Worm (Caenorhabditis elegans) whole organism, L2 larva: ENCODE data around the gene nhr-198.

Source experiments
- C34F6.9 ChIP-seq: fragments of 150-350 bp; optimal IDR thresholded peaks from 2 replicates; lab custom pipeline; 2014; ENCODE audit warnings: missing biosample characterization, missing genetic modification characterization
- R02D3.7 ChIP-seq: fragments of 150-350 bp; optimal IDR thresholded peaks from 2 replicates; lab custom pipeline; 2014; ENCODE audit warnings: missing biosample characterization, missing genetic modification characterization
- alr-1 ChIP-seq: fragments of 150-350 bp; optimal IDR thresholded peaks from 2 replicates; lab custom pipeline; 2014; ENCODE audit warnings: missing biosample characterization, missing genetic modification characterization
- aly-2 ChIP-seq: fragments of 150-350 bp; optimal IDR thresholded peaks from 2 replicates; lab custom pipeline; 2014; ENCODE audit warnings: missing biosample characterization, missing genetic modification characterization
- ama-1 ChIP-seq: fragments of 150-350 bp; optimal IDR thresholded peaks from 2 replicates; lab custom pipeline; 2018; ENCODE audit warnings: inconsistent platforms
- blmp-1 ChIP-seq: sonication (generic microtip); optimal IDR thresholded peaks from 2 replicates; lab custom pipeline; 2017; ENCODE audit warnings: missing genetic modification characterization, mild to moderate bottlenecking, missing compliant biosample characterization, antibody characterized with exemption, moderate library complexity; ENCODE audit not compliant: insufficient read depth
- ceh-16 ChIP-seq: fragments of 150-350 bp; optimal IDR thresholded peaks from 2 replicates; lab custom pipeline; 2014; ENCODE audit warnings: missing biosample characterization, missing genetic modification characterization
- ceh-82 ChIP-seq: fragments of 150-350 bp; optimal IDR thresholded peaks from 2 replicates; lab custom pipeline; 2014; ENCODE audit warnings: missing biosample characterization, missing genetic modification characterization
- crh-2 ChIP-seq: sonication (generic microtip); optimal IDR thresholded peaks from 2 replicates; lab custom pipeline; 2017; ENCODE audit warnings: missing biosample characterization, missing genetic modification characterization
- dmd-4 ChIP-seq: sonication (generic microtip); optimal IDR thresholded peaks from 2 replicates; lab custom pipeline; 2017; ENCODE audit warnings: missing biosample characterization, missing genetic modification characterization
- egl-27 ChIP-seq: sonication (generic microtip); optimal IDR thresholded peaks from 3 replicates; lab custom pipeline; 2017; ENCODE audit warnings: missing biosample characterization, missing genetic modification reagents, missing genetic modification characterization
- elt-1 ChIP-seq: fragments of 150-350 bp; optimal IDR thresholded peaks from 2 replicates; lab custom pipeline; 2014; ENCODE audit warnings: missing biosample characterization, missing genetic modification characterization
- fos-1 ChIP-seq: fragments of 150-350 bp; optimal IDR thresholded peaks from 2 replicates; lab custom pipeline; 2014; ENCODE audit warnings: missing biosample characterization, missing genetic modification characterization
- gmeb-1 ChIP-seq: fragments of 150-350 bp; optimal IDR thresholded peaks from 2 replicates; lab custom pipeline; 2014; ENCODE audit warnings: missing biosample characterization, missing genetic modification characterization
- lin-13 ChIP-seq: fragments of 150-350 bp; optimal IDR thresholded peaks from 2 replicates; lab custom pipeline; 2014; ENCODE audit warnings: missing biosample characterization, missing genetic modification reagents, missing genetic modification characterization
- lin-39 ChIP-seq: fragments of 150-350 bp; optimal IDR thresholded peaks from 2 replicates; lab custom pipeline; 2014; ENCODE audit warnings: missing biosample characterization, missing genetic modification reagents, missing genetic modification characterization
- lsy-2 ChIP-seq, 2 experiments: fragments of 150-350 bp in 1 of 2; sonication (generic microtip) in 1 of 2; optimal IDR thresholded peaks; 2 replicates each; lab custom pipeline; 2014 to 2017; ENCODE audit warnings: missing biosample characterization in 2 of 2, missing genetic modification characterization in 2 of 2
- mab-5 ChIP-seq: fragments of 150-350 bp; optimal IDR thresholded peaks from 2 replicates; lab custom pipeline; 2014; ENCODE audit warnings: missing biosample characterization, missing genetic modification characterization
- mbf-1 ChIP-seq: sonication (generic microtip); optimal IDR thresholded peaks from 2 replicates; lab custom pipeline; 2017; ENCODE audit warnings: missing biosample characterization, missing genetic modification characterization
- mdl-1 ChIP-seq, 2 experiments: fragments of 150-350 bp in 1 of 2; sonication (generic microtip) in 1 of 2; optimal IDR thresholded peaks; 2 replicates each; lab custom pipeline; 2017; ENCODE audit warnings: missing biosample characterization in 2 of 2, missing genetic modification characterization in 2 of 2
- nhr-10 ChIP-seq: sonication (generic microtip); optimal IDR thresholded peaks from 2 replicates; lab custom pipeline; 2017; ENCODE audit warnings: missing biosample characterization, missing genetic modification characterization
- nhr-11 ChIP-seq: fragments of 150-350 bp; optimal IDR thresholded peaks from 2 replicates; lab custom pipeline; 2014; ENCODE audit warnings: missing biosample characterization, missing genetic modification characterization
- nhr-12 ChIP-seq: fragments of 150-350 bp; optimal IDR thresholded peaks from 2 replicates; lab custom pipeline; 2014; ENCODE audit warnings: missing biosample characterization, missing genetic modification characterization
- nhr-129 ChIP-seq: fragments of 150-350 bp; optimal IDR thresholded peaks from 2 replicates; lab custom pipeline; 2014; ENCODE audit warnings: missing biosample characterization, missing genetic modification characterization
- nhr-21 ChIP-seq: fragments of 150-350 bp; optimal IDR thresholded peaks from 2 replicates; lab custom pipeline; 2014; ENCODE audit warnings: missing biosample characterization, missing genetic modification characterization
- nhr-23 ChIP-seq: fragments of 150-350 bp; optimal IDR thresholded peaks from 2 replicates; lab custom pipeline; 2014; ENCODE audit warnings: missing biosample characterization, missing genetic modification reagents, missing genetic modification characterization
- nhr-237 ChIP-seq: fragments of 150-350 bp; optimal IDR thresholded peaks from 2 replicates; lab custom pipeline; 2014; ENCODE audit warnings: missing biosample characterization, missing genetic modification characterization
- nhr-25 ChIP-seq: fragments of 150-350 bp; sonication (generic microtip); optimal IDR thresholded peaks from 3 replicates; lab custom pipeline; 2014; ENCODE audit warnings: missing biosample characterization, missing genetic modification characterization
- nhr-6 ChIP-seq: fragments of 150-350 bp; optimal IDR thresholded peaks from 2 replicates; lab custom pipeline; 2014; ENCODE audit warnings: missing biosample characterization, missing genetic modification characterization
- nhr-77 ChIP-seq: fragments of 150-350 bp; optimal IDR thresholded peaks from 2 replicates; lab custom pipeline; 2014; ENCODE audit warnings: missing biosample characterization, missing genetic modification characterization
- sem-4 ChIP-seq: fragments of 150-350 bp; optimal IDR thresholded peaks from 2 replicates; lab custom pipeline; 2014; ENCODE audit warnings: missing biosample characterization, missing genetic modification reagents, missing genetic modification characterization
- skn-1 ChIP-seq: sonication (generic microtip); optimal IDR thresholded peaks from 2 replicates; lab custom pipeline; 2017; ENCODE audit warnings: missing biosample characterization, missing genetic modification characterization
- sma-9 ChIP-seq, 2 experiments: fragments of 150-350 bp in 1 of 2; sonication (generic microtip) in 1 of 2; optimal IDR thresholded peaks; 2 replicates each; lab custom pipeline; 2014 to 2016; ENCODE audit warnings: missing genetic modification characterization in 2 of 2, mild to moderate bottlenecking in 1 of 2, missing biosample characterization in 1 of 2, missing compliant biosample characterization in 1 of 2, missing genetic modification reagents in 1 of 2, moderate library complexity in 1 of 2
- snpc-4 ChIP-seq: fragments of 150-350 bp; optimal IDR thresholded peaks from 2 replicates; lab custom pipeline; 2014; ENCODE audit warnings: missing biosample characterization, missing genetic modification characterization
- unc-39 ChIP-seq: fragments of 150-350 bp; optimal IDR thresholded peaks from 2 replicates; lab custom pipeline; 2014; ENCODE audit warnings: missing biosample characterization, missing genetic modification characterization
- unc-62 ChIP-seq: fragments of 150-350 bp; optimal IDR thresholded peaks from 2 replicates; lab custom pipeline; 2014; ENCODE audit warnings: missing biosample characterization, missing genetic modification reagents, missing genetic modification characterization
- ztf-1 ChIP-seq: fragments of 200-800 bp; sonication (Bioruptor generic); conservative IDR thresholded peaks from 2 replicates; pipeline ENCODE4 v1.3.6; 2022; ENCODE audit warnings: missing genetic modification characterization, missing compliant biosample characterization
- ztf-11 ChIP-seq: sonication (generic microtip); optimal IDR thresholded peaks from 2 replicates; lab custom pipeline; 2017; ENCODE audit warnings: missing biosample characterization, missing genetic modification characterization
- ztf-4 ChIP-seq: fragments of 150-350 bp; optimal IDR thresholded peaks from 2 replicates; lab custom pipeline; 2014; ENCODE audit warnings: missing biosample characterization, missing genetic modification characterization

The nhr-198 gene

DNA sequence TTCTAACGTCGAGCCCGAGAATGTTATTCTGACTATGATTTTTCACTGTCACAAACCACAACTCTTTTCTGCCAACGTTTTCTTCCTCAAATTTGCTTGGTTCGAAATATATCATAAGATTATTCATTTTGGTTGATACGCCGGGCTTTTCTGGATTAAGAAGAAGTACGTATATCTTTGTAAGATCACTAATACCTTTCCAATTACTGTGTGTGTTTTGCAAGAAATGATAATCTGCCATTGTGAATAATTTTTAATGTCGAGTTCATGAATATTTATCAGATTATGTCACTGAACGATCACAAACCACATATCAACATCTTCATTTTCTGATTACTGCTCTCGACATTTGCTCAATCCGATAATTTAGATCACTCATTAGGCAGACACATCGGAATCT is 8.2 kb upstream of the nhr-198 start, which contains the start of gene nhr-196:
Gene nhr-196, plus strand, starts transcription at position 118 of the 400 bp plus-strand sequence.
- TF ChIP-seq nhr-10 (tag; lab: Kevin White, UChicago) = no peak
- TF ChIP-seq nhr-129 (tag; lab: Kevin White, UChicago) = no peak
- no peak for TF ChIP-seq C34F6.9 (tag; lab: Kevin White, UChicago)
- TF ChIP-seq nhr-25 (tag; lab: Kevin White, UChicago) = no peak
- TF ChIP-seq mab-5 (tag; lab: Kevin White, UChicago) = no peak
- TF ChIP-seq ztf-11 (tag; lab: Kevin White, UChicago) = no peak
- TF ChIP-seq elt-1 (tag; lab: Kevin White, UChicago) = no peak
- no peak for TF ChIP-seq fos-1 (tag; lab: Kevin White, UChicago)
- TF ChIP-seq skn-1 (tag; lab: Kevin White, UChicago) = no peak
- no peak for TF ChIP-seq nhr-237
- TF ChIP-seq R02D3.7 (tag; lab: Kevin White, UChicago) = no peak
- TF ChIP-seq aly-2 (tag; lab: Kevin White, UChicago) = no peak
- no peak for TF ChIP-seq lsy-2 (tag; optimal IDR thresholded peaks at IDR 0.05; lab: Kevin White, UChicago)

DNA sequence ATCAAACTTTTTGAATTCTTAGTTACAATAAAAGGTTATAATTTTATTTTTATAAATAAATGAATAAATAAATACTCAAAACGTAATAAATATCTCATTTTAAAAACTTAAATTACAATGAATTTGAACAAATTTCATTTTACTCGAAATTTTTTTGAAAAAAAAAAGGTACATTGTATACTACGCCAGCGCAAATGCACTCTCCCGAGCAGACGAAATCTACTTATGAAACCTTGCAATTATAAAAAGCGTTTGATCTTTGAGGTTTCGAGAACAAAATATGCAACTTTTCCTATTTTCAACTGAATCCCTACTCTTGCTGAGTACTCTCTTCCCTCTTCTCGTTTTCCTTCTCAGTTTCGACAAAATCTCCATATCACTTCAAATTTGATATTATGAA is 6.1 kb upstream of the nhr-198 start, which contains the start of gene nhr-197:
Gene nhr-197, plus strand, starts transcription at position 301 of the 400 bp plus-strand sequence.
- TF ChIP-seq ztf-4 (no peak), unc-39 (tag; lab: Kevin White, UChicago) (no peak), sma-9 (GFP tag; optimal IDR thresholded peaks at IDR 0.05; lab: Kevin White, UChicago) (no peak), sma-9 (tag; optimal IDR thresholded peaks at IDR 0.05; lab: Kevin White, UChicago) (no peak), snpc-4 (tag; lab: Kevin White, UChicago) (no peak), dmd-4 (tag; lab: Kevin White, UChicago) (no peak), nhr-21 (tag; lab: Kevin White, UChicago) (no peak), mab-5 (tag; lab: Kevin White, UChicago) (no peak), lsy-2 (tag; optimal IDR thresholded peaks at IDR 0.05; lab: Kevin White, UChicago) (no peak)

DNA sequence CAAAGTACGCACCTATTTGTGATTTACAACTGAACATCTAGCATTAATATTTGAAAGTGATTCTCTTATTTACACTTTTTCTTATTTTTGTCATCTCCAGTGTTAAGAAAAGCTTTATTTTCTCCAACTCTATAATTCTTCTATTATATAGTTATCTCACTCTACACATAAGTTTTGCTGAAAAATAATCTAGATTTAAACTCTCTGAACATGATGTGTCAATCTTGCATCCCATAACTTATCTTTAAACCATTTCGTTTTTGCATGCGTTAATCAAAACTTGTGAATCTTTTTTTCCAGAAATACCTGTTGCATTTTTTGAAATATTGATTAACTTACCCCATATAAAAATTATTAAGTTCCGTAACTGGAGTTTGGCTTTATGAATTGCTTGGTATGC is 3.8 kb upstream of the nhr-198 start, which contains the start of gene nhr-268:
Gene nhr-268, plus strand, starts transcription at position 301 of the 400 bp plus-strand sequence.
- no peak for TF ChIP-seq nhr-11
- no peak for TF ChIP-seq unc-39 (tag; lab: Kevin White, UChicago)
- TF ChIP-seq crh-2 (tag; lab: Kevin White, UChicago) = no peak
- no peak for TF ChIP-seq lsy-2 (tag; optimal IDR thresholded peaks at IDR 0.05; lab: Kevin White, UChicago)
- TF ChIP-seq, all 48 proteins: peak for 0

DNA sequence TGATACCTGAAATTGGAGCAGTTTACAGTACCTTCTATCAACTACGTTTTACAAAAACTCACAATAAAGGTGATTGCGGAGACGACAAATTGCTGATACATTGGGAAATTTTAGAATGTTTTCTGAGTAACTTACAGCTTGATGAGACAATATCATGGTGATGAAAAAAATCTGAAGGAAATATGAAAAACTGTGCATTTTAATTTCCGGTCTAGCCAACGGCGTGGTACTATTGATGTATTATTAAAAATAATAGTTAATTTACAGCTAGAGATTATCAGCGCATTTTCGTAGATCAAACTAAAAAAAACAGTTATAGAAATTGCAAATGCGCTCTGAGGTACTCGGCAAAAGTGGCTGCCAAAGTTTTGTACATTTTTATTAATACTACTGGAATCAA is 4.3 kb downstream of the nhr-198 start, which contains the start of gene srx-29:
Gene srx-29, minus strand, starts transcription at position 101 of the 400 bp plus-strand sequence.
- no peak for TF ChIP-seq mdl-1 (tag; optimal IDR thresholded peaks at IDR 0.05; lab: Kevin White, UChicago)
- TF ChIP-seq nhr-6 (tag; lab: Kevin White, UChicago) = no peak
- no peak for TF ChIP-seq gmeb-1 (tag; lab: Kevin White, UChicago)
- no peak for TF ChIP-seq nhr-23 (tag; lab: Kevin White, UChicago)
- TF ChIP-seq unc-39 (tag; lab: Kevin White, UChicago) = no peak
- TF ChIP-seq nhr-77 (tag; lab: Kevin White, UChicago) = no peak
- TF ChIP-seq lsy-2 (tag; optimal IDR thresholded peaks at IDR 0.05; lab: Kevin White, UChicago) = no peak
- no peak for TF ChIP-seq mbf-1
- TF ChIP-seq elt-1 (tag; lab: Kevin White, UChicago) = no peak
- no peak for TF ChIP-seq sma-9 (GFP tag; optimal IDR thresholded peaks at IDR 0.05; lab: Kevin White, UChicago)
- no peak for TF ChIP-seq sma-9 (tag; optimal IDR thresholded peaks at IDR 0.05; lab: Kevin White, UChicago)
- no peak for TF ChIP-seq ztf-4
- no peak for TF ChIP-seq nhr-11
- no peak for TF ChIP-seq unc-62 (GFP tag; lab: Kevin White, UChicago)
- no peak for TF ChIP-seq aly-2 (tag; lab: Kevin White, UChicago)
- no peak for TF ChIP-seq lin-13 (GFP tag; lab: Kevin White, UChicago)
- TF ChIP-seq ztf-1 = no peak
- TF ChIP-seq ceh-82 (tag; lab: Kevin White, UChicago) = no peak

DNA sequence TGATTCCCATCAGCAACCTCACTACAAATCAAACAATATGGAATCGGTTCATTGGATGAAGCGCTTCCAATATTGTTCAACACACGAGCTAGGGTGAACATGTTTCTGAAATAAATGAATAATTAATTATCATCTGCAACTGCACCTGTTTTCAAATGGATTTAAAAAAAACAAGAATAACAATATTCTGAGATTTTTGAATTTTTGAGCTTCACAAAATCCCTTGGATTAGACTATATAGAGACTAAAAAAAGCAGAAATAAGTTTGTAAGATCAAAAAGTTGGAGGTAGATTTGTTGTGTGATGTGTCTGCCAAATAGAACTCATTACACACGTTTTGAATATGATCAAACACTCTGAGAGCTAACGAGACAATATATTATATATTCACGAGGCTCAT is 6.0 kb downstream of the nhr-198 start, which contains the start of gene nhr-199:
Gene nhr-199, minus strand, starts transcription at position 101 of the 400 bp plus-strand sequence.
- TF ChIP-seq nhr-6 (tag; lab: Kevin White, UChicago) = no peak
- TF ChIP-seq ztf-4 = no peak
- TF ChIP-seq egl-27 = no peak
- TF ChIP-seq R02D3.7 (tag; lab: Kevin White, UChicago) = no peak
- TF ChIP-seq nhr-10 (tag; lab: Kevin White, UChicago) = no peak
- TF ChIP-seq nhr-12 = no peak
- TF ChIP-seq sem-4 = no peak
- no peak for TF ChIP-seq alr-1
- no peak for TF ChIP-seq ceh-16 (tag; lab: Kevin White, UChicago)
- TF ChIP-seq lin-39 (tag; lab: Kevin White, UChicago) = no peak
- no peak for TF ChIP-seq ama-1 (lab: Kevin White, UChicago)
- TF ChIP-seq lsy-2 (tag; optimal IDR thresholded peaks at IDR 0.05; lab: Kevin White, UChicago) = no peak
- TF ChIP-seq nhr-21 (tag; lab: Kevin White, UChicago) = no peak
- no peak for TF ChIP-seq unc-39 (tag; lab: Kevin White, UChicago)
- no peak for TF ChIP-seq gmeb-1 (tag; lab: Kevin White, UChicago)
- TF ChIP-seq blmp-1 (tag; lab: Kevin White, UChicago) = no peak
